Fruit fly (Drosophila melanogaster): ENCODE data around the gene alpha-Est6.

Gene alpha-Est6

DNA sequence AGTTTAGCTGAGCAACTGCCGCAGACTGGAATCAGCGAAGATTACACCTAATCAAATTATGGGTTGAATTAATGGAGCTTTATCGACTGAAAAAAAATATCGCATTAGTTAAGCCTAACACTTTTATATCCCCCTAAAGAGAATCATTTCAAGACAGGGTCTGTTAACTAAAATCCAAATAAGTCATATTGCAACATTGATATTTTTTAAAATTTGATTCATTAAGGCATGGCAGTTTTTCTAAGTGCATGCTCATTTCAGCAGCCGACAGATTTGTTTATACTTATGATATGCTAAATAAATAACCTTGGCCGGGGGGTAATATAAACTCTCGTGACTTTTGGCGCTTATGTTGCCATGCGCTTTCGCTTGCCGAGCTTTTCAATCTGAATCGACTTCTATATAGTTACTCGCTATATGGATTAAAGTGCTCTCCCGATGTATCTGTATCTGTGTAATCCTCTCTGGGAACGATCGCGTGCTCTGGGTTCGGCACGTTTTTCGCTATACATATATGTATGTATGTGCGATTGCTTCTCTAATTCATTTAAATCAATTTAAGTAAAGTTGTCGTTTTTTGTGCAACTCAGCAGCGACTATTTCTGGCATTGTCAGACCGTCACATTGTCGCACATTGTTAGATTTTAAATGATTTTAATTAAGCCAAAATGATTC is 22.1 kb downstream of the alpha-Est6 start (continued):
- TF ChIP-seq Neu2 (GFP tag; optimal IDR thresholded peaks at IDR 0.05; ENCODE audit: borderline replicate concordance) = no peak
- no peak for TF ChIP-seq CG15601 (tag; optimal IDR thresholded peaks at IDR 0.05)
- TF ChIP-seq CG7928 (GFP tag; optimal IDR thresholded peaks at IDR 0.05) = peak; percentile 65
- peak; percentile 92 for TF ChIP-seq CG10147 (GFP tag; optimal IDR thresholded peaks at IDR 0.05)
- peak; percentile 77 for TF ChIP-seq sd (tag; optimal IDR thresholded peaks at IDR 0.05)
- TF ChIP-seq Oli (tag; optimal IDR thresholded peaks at IDR 0.05) = peak; percentile 76
- TF ChIP-seq CG11723 (GFP tag; optimal IDR thresholded peaks at IDR 0.05) = peak; percentile 23
- TF ChIP-seq Dip2 (GFP tag; IDR thresholded peaks at IDR 0.05) = no peak
- TF ChIP-seq Fer3 (tag; optimal IDR thresholded peaks at IDR 0.05) = peak; percentile 91
- TF ChIP-seq nmo (GFP tag; optimal IDR thresholded peaks at IDR 0.05) = peak; percentile 64
- peak; percentile 94 for TF ChIP-seq CG32532 (GFP tag; IDR thresholded peaks at IDR 0.05)
- TF ChIP-seq hbn (GFP tag; IDR thresholded peaks at IDR 0.05; ENCODE audit: partially characterized antibody) = no peak
- TF ChIP-seq ci (GFP tag; IDR thresholded peaks at IDR 0.05) = peak; percentile 48; the same call in 1 of the 3 replicates
- TF ChIP-seq dati (GFP tag; IDR thresholded peaks at IDR 0.05) = no peak
- TF ChIP-seq ems (GFP tag; optimal IDR thresholded peaks at IDR 0.05) = peak; percentile 87
- TF ChIP-seq CG34376 (GFP tag; optimal IDR thresholded peaks at IDR 0.05) = peak; percentile 60
- TF ChIP-seq twi (tag; optimal IDR thresholded peaks at IDR 0.05) = no peak
- no peak for TF ChIP-seq CG4360 (GFP tag; IDR thresholded peaks at IDR 0.05)
- peak; percentile 74 for TF ChIP-seq CG18011 (GFP tag; optimal IDR thresholded peaks at IDR 0.05)
- TF ChIP-seq CG1603 (tag; optimal IDR thresholded peaks at IDR 0.05) = peak; percentile 62
- peak; percentile 93 for TF ChIP-seq Dip3 (GFP tag; optimal IDR thresholded peaks at IDR 0.05)
- TF ChIP-seq exex (tag; optimal IDR thresholded peaks at IDR 0.05) = peak; percentile 64
- TF ChIP-seq CG7987 (GFP tag; optimal IDR thresholded peaks at IDR 0.05) = peak; percentile 63
- TF ChIP-seq CG33557 (GFP tag; optimal IDR thresholded peaks at IDR 0.05) = no peak
- TF ChIP-seq HmgD (GFP tag; optimal IDR thresholded peaks at IDR 0.05) = peak; percentile 34
- no peak for TF ChIP-seq yki (optimal IDR thresholded peaks at IDR 0.05)
- no peak for TF ChIP-seq CG31388 (GFP tag; optimal IDR thresholded peaks at IDR 0.05)
- TF ChIP-seq CG9215 (GFP tag; IDR thresholded peaks at IDR 0.05) = peak; percentile 78
- peak; percentile 67 for TF ChIP-seq CG17361 (GFP tag; IDR thresholded peaks at IDR 0.05)
- peak; percentile 65 for TF ChIP-seq az2 (GFP tag; optimal IDR thresholded peaks at IDR 0.05)
- peak; percentile 74 for TF ChIP-seq CG10366 (GFP tag; IDR thresholded peaks at IDR 0.05)
- peak; percentile 79 for TF ChIP-seq CG1233 (GFP tag; optimal IDR thresholded peaks at IDR 0.05)
- no peak for TF ChIP-seq CG8359 (GFP tag; optimal IDR thresholded peaks at IDR 0.05; ENCODE audit: borderline replicate concordance)
- peak; percentile 58 for TF ChIP-seq CG12219 (GFP tag; optimal IDR thresholded peaks at IDR 0.05)
- no peak for TF ChIP-seq lov (optimal IDR thresholded peaks at IDR 0.05)
- no peak for TF ChIP-seq lov (GFP tag; IDR thresholded peaks at IDR 0.05)
- TF ChIP-seq CG4424 (GFP tag; optimal IDR thresholded peaks at IDR 0.05) = peak; percentile 55
- peak; percentile 57 for TF ChIP-seq en (GFP tag; optimal IDR thresholded peaks at IDR 0.05)
- TF ChIP-seq Rx (GFP tag; IDR thresholded peaks at IDR 0.05) = no peak
- TF ChIP-seq CG11093 (GFP tag; IDR thresholded peaks at IDR 0.05) = peak; percentile 21; the same call in 1 of the 3 replicates
- peak in 1 of 2 experiments; percentile 47 for TF ChIP-seq Trl (optimal IDR thresholded peaks at IDR 0.05)
- peak; percentile 88 for TF ChIP-seq Trl (GFP tag; optimal IDR thresholded peaks at IDR 0.05)
- peak; percentile 57 for TF ChIP-seq CG17359 (tag; optimal IDR thresholded peaks at IDR 0.05)
- peak; percentile 46 for TF ChIP-seq cato (GFP tag; optimal IDR thresholded peaks at IDR 0.05; ENCODE audit: borderline replicate concordance)
- no peak for TF ChIP-seq gt (GFP tag; IDR thresholded peaks at IDR 0.05)
- TF ChIP-seq CG11398 (GFP tag; optimal IDR thresholded peaks at IDR 0.05) = peak; percentile 73
- TF ChIP-seq chif (GFP tag; optimal IDR thresholded peaks at IDR 0.05) = peak in 1 of 2 experiments; percentile 84
- no peak for TF ChIP-seq D (optimal IDR thresholded peaks at IDR 0.05)
- TF ChIP-seq D (GFP tag; optimal IDR thresholded peaks at IDR 0.05) = no peak
- peak; percentile 67; the same call in 2 of the 4 replicates for TF ChIP-seq Gug (GFP tag; IDR thresholded peaks at IDR 0.05)
- TF ChIP-seq dan (GFP tag; IDR thresholded peaks at IDR 0.05) = no peak
